Worm (Caenorhabditis elegans) whole organism, L1 larva: ENCODE data around the gene avr-15.

Experiments
- C04F5.9 ChIP-seq: sonication (generic microtip); optimal IDR thresholded peaks from 2 replicates; lab custom pipeline; 2016; ENCODE audit warnings: missing genetic modification characterization, missing compliant biosample characterization
- F16B12.6 ChIP-seq: fragments of 150-350 bp; optimal IDR thresholded peaks from 2 replicates; lab custom pipeline; 2014; ENCODE audit warnings: missing biosample characterization, missing genetic modification characterization
- aly-2 ChIP-seq: fragments of 150-350 bp; optimal IDR thresholded peaks from 2 replicates; lab custom pipeline; 2014; ENCODE audit warnings: missing biosample characterization, missing genetic modification characterization
- ama-1 ChIP-seq: fragments of 150-350 bp; optimal IDR thresholded peaks from 2 replicates; lab custom pipeline; 2014
- ceh-82 ChIP-seq, 3 experiments: fragments of 150-350 bp in 1 of 3; sonication (generic microtip) in 2 of 3; optimal IDR thresholded peaks; 2 replicates each; lab custom pipeline; 2014 to 2017; ENCODE audit warnings: missing biosample characterization in 3 of 3, missing genetic modification characterization in 3 of 3
- dpl-1 ChIP-seq, 3 experiments: fragments of 150-350 bp in 2 of 3; sonication (generic microtip) in 1 of 3; optimal IDR thresholded peaks; 2 replicates each; lab custom pipeline; 2014 to 2017; ENCODE audit warnings: missing biosample characterization in 3 of 3, missing genetic modification characterization in 3 of 3, missing genetic modification reagents in 3 of 3
- dsc-1 ChIP-seq: sonication (generic microtip); optimal IDR thresholded peaks from 2 replicates; lab custom pipeline; 2016; ENCODE audit warnings: mild to moderate bottlenecking, missing genetic modification characterization, missing compliant biosample characterization
- elt-3 ChIP-seq, 6 experiments: fragments of 150-350 bp in 1 of 6; sonication (generic microtip); optimal IDR thresholded peaks; 2 replicates each; lab custom pipeline; 2017 to 2018; ENCODE audit warnings: missing biosample characterization in 6 of 6, missing genetic modification characterization in 6 of 6, inconsistent platforms in 1 of 6
- ets-5 ChIP-seq: fragments of 200-800 bp; sonication (Bioruptor generic); IDR thresholded peaks from 2 replicates; pipeline ENCODE4 v1.3.6; 2022; ENCODE audit warnings: missing genetic modification characterization, missing compliant biosample characterization
- lin-35 ChIP-seq, 2 experiments: fragments of 150-350 bp; optimal IDR thresholded peaks; 2 replicates each; lab custom pipeline; 2014; ENCODE audit warnings: missing biosample characterization in 2 of 2, missing genetic modification characterization in 2 of 2, missing genetic modification reagents in 2 of 2
- mab-9 ChIP-seq: fragments of 200-800 bp; sonication (Bioruptor generic); IDR thresholded peaks from 2 replicates; pipeline ENCODE4 v1.3.6; 2022; ENCODE audit warnings: missing genetic modification reagents, missing genetic modification characterization, missing compliant biosample characterization
- nhr-19 ChIP-seq: fragments of 200-800 bp; sonication (Bioruptor generic); conservative IDR thresholded peaks from 2 replicates; pipeline ENCODE4 v1.3.6; 2022; ENCODE audit warnings: missing genetic modification characterization, missing compliant biosample characterization
- nhr-20 ChIP-seq: sonication (generic microtip); optimal IDR thresholded peaks from 2 replicates; lab custom pipeline; 2016; ENCODE audit warnings: mild to moderate bottlenecking, missing genetic modification characterization, missing compliant biosample characterization
- nhr-47 ChIP-seq: sonication (generic microtip); optimal IDR thresholded peaks from 2 replicates; lab custom pipeline; 2016; ENCODE audit warnings: mild to moderate bottlenecking, missing genetic modification characterization, moderate library complexity, missing compliant biosample characterization
- nhr-76 ChIP-seq: sonication (generic microtip); optimal IDR thresholded peaks from 2 replicates; lab custom pipeline; 2017; ENCODE audit warnings: missing biosample characterization, missing genetic modification characterization
- nhr-84 ChIP-seq: sonication (generic microtip); optimal IDR thresholded peaks from 2 replicates; lab custom pipeline; 2017; ENCODE audit warnings: missing biosample characterization, missing genetic modification characterization
- nhr-90 ChIP-seq: sonication (generic microtip); optimal IDR thresholded peaks from 2 replicates; lab custom pipeline; 2016; ENCODE audit warnings: mild to moderate bottlenecking, missing genetic modification characterization, missing compliant biosample characterization; ENCODE audit not compliant: poor library complexity
- pag-3 ChIP-seq: sonication (generic microtip); optimal IDR thresholded peaks from 2 replicates; lab custom pipeline; 2017; ENCODE audit warnings: missing genetic modification characterization, mild to moderate bottlenecking, missing compliant biosample characterization, antibody characterized with exemption, borderline replicate concordance; ENCODE audit not compliant: insufficient read depth
- pqm-1 ChIP-seq: sonication (generic microtip); optimal IDR thresholded peaks from 3 replicates; lab custom pipeline; 2017; ENCODE audit warnings: missing biosample characterization, missing genetic modification characterization
- skn-1 ChIP-seq: fragments of 150-350 bp; optimal IDR thresholded peaks from 2 replicates; lab custom pipeline; 2014; ENCODE audit warnings: missing biosample characterization, missing genetic modification characterization
- tbx-2 ChIP-seq: sonication (generic microtip); optimal IDR thresholded peaks from 2 replicates; lab custom pipeline; 2016; ENCODE audit warnings: missing genetic modification characterization, missing compliant biosample characterization
- tlp-1 ChIP-seq: fragments of 150-350 bp; optimal IDR thresholded peaks from 2 replicates; lab custom pipeline; 2014; ENCODE audit warnings: missing biosample characterization, missing genetic modification characterization
- unc-30 ChIP-seq: sonication (generic microtip); optimal IDR thresholded peaks from 2 replicates; lab custom pipeline; 2017; ENCODE audit warnings: missing biosample characterization, missing genetic modification characterization
- unc-62 ChIP-seq: fragments of 150-350 bp; optimal IDR thresholded peaks from 2 replicates; lab custom pipeline; 2014; ENCODE audit warnings: missing biosample characterization, missing genetic modification reagents, missing genetic modification characterization
- unc-98 ChIP-seq: fragments of 200-800 bp; sonication (Bioruptor generic); IDR thresholded peaks from 2 replicates; pipeline ENCODE4 v1.3.6; 2022; ENCODE audit warnings: missing genetic modification characterization, missing compliant biosample characterization
- xbp-1 ChIP-seq: sonication (generic microtip); optimal IDR thresholded peaks from 2 replicates; lab custom pipeline; 2016; ENCODE audit warnings: missing genetic modification characterization, missing compliant biosample characterization
- zip-4 ChIP-seq: fragments of 200-800 bp; sonication (Bioruptor generic); optimal IDR thresholded peaks from 2 replicates; lab custom pipeline; 2018; ENCODE audit warnings: mild to moderate bottlenecking, missing genetic modification characterization, moderate library complexity, missing compliant biosample characterization
- ztf-4 ChIP-seq: fragments of 150-350 bp; optimal IDR thresholded peaks from 2 replicates; lab custom pipeline; 2014; ENCODE audit warnings: missing biosample characterization, missing genetic modification characterization

The avr-15 gene

DNA sequence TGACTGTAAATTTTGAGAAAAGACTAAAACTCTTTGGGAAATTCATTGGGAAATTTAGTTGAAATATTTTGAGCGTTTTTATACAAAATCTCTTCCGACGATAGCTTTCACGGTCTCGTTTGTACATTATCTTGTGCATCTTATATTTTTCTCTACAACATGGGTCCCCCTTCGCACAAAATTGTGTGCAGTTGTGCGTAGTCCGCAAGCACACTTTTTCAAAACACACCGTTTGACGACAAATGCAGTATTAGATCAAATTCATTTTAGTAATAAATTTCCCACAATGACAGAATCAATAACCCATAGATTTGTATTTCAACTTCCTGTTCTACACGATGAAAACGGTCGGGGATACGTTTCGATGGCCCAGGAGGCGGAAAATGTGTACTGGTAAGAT lies 53.7 kb downstream of the avr-15 start, which contains the start of gene F25H9.2 (continued):
- TF ChIP-seq unc-98 (GFP tag; lab: Robert Waterston, UW): no peak
- TF ChIP-seq nhr-76 (tag; lab: Kevin White, UChicago): no peak
- TF ChIP-seq nhr-90 (tag; lab: Kevin White, UChicago): no peak
- TF ChIP-seq F16B12.6 (tag; lab: Kevin White, UChicago): peak; percentile 90
- no peak for TF ChIP-seq tbx-2
- TF ChIP-seq mab-9 (GFP tag; lab: Robert Waterston, UW): no peak
- no peak for TF ChIP-seq nhr-20 (tag; lab: Kevin White, UChicago)
- TF ChIP-seq skn-1 (tag; lab: Kevin White, UChicago): no peak
- no peak for TF ChIP-seq ama-1 (lab: Kevin White, UChicago)
- TF ChIP-seq pqm-1 (tag; lab: Kevin White, UChicago): no peak
- TF ChIP-seq lin-35 (GFP tag; optimal IDR thresholded peaks at IDR 0.05; lab: Kevin White, UChicago): peak; percentile 26 to 59
- peak in 1 of 3 experiments; percentile 8 for TF ChIP-seq ceh-82 (tag; optimal IDR thresholded peaks at IDR 0.05; lab: Kevin White, UChicago)
- no peak for TF ChIP-seq nhr-19 (GFP tag; lab: Robert Waterston, UW)

DNA sequence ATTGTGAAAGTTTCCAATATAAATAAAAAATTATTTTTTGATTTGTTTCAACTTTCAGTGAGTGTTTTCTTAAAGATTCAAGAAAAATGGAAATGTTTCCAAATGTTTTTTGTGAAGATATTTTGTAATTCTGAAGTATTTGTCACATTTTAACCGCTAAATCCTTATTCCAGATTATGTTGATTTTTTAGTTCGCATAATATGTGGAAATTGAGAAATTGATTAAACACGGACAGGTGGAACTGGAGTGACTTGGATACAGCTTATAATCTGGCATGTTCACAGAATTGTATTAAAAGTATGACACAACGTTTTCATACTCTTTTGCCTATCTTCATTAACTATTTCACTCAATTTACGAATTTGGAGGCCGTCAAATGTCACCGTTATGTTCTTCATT lies 56.1 kb downstream of the avr-15 start, which contains the start of gene lurp-3:
Gene lurp-3 (plus strand): TSS at position 301 of the 400 bp plus-strand sequence.
- TF ChIP-seq ets-5 (no peak), tlp-1 (tag; lab: Kevin White, UChicago) (no peak), dsc-1 (tag; lab: Kevin White, UChicago) (no peak), pag-3 (no peak), unc-98 (GFP tag; lab: Robert Waterston, UW) (no peak), xbp-1 (no peak), unc-30 (tag; lab: Kevin White, UChicago) (no peak)

- no peak for TF ChIP-seq C04F5.9 (tag; lab: Kevin White, UChicago)
- TF ChIP-seq ztf-4 (tag; lab: Kevin White, UChicago): no peak
- TF ChIP-seq aly-2: no peak
- no peak for TF ChIP-seq zip-4
- no peak for TF ChIP-seq unc-30 (tag; lab: Kevin White, UChicago)
- TF ChIP-seq ets-5: no peak
- TF ChIP-seq dpl-1 (GFP tag; optimal IDR thresholded peaks at IDR 0.05; lab: Kevin White, UChicago): no peak
- TF ChIP-seq tlp-1 (tag; lab: Kevin White, UChicago): no peak
- TF ChIP-seq nhr-47 (tag; lab: Kevin White, UChicago): no peak
- TF ChIP-seq unc-62 (GFP tag; lab: Kevin White, UChicago): no peak
- TF ChIP-seq elt-3 (tag; optimal IDR thresholded peaks at IDR 0.05; lab: Kevin White, UChicago): no peak
- no peak for TF ChIP-seq nhr-84 (tag; lab: Kevin White, UChicago)
These were observed 58.2 kb downstream of the avr-15 start, which contains the start of gene lurp-2 for ce11 chrV:13453334-13453733. Gene lurp-2, plus strand, starts transcription at chrV:13453634.
